Worm (Caenorhabditis elegans): Measurements from ENCODE around the gene Y76B12C.8.

The Y76B12C.8 gene

DNA sequence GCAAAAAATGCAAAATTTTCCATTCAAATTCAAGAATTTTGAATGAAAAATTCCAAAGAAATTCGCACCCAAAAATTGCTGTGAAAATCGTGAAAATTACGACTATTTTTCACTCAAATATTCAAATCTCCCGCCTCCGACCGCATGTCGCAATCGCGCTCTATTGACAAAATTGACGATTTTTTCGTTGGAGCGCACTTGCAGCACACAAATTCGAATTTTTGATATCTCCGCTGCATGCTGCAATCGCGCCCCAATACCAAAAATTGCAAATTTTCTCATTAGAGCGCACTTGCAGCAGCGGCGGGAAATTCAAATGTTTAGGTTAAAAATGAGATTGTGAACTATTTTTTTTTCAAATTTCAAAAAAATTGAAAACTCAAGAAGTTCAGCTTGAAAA lies 18.0 kb downstream of the Y76B12C.8 start:
- TF ChIP-seq klf-2 (GFP tag; conservative IDR thresholded peaks at IDR 0.05) = no peak
- TF ChIP-seq flt-1 (GFP tag; IDR thresholded peaks at IDR 0.05) = no peak
- TF ChIP-seq cog-1 (tag; optimal IDR thresholded peaks at IDR 0.05) = no peak
- TF ChIP-seq ztf-29 (GFP tag; IDR thresholded peaks at IDR 0.05) = no peak

DNA sequence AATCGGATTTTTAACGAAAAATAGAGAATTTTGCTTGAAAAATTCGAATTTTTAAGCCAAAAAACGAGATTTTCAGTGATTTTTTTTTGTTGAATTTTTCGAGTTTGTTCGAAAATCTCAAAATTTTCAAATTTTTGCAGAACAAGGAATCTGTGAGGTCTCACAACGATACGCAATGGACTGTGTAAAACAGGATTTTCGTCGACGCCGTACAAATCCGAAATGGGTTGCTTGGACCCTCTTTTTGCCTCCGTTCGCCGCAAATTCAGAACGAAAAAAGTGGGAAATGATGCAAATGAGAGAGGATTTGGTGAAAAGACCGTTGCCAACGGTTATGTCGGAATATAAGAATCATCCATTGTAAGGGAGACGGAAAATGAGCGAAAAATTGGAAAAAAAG lies 22.5 kb downstream of the Y76B12C.8 start:
- TF ChIP-seq ztf-23 (GFP tag; IDR thresholded peaks at IDR 0.05) (no peak), flt-1 (GFP tag; IDR thresholded peaks at IDR 0.05) (no peak), ref-1 (GFP tag; conservative IDR thresholded peaks at IDR 0.05) (no peak), klf-2 (GFP tag; conservative IDR thresholded peaks at IDR 0.05) (no peak), med-1 (GFP tag; optimal IDR thresholded peaks at IDR 0.05; ENCODE audit: insufficient read depth) (no peak), tab-1 (GFP tag; IDR thresholded peaks at IDR 0.05) (no peak), cog-1 (tag; optimal IDR thresholded peaks at IDR 0.05) (no peak), ztf-29 (GFP tag; IDR thresholded peaks at IDR 0.05) (no peak), T22C8.4 (GFP tag; IDR thresholded peaks at IDR 0.05) (no peak)

DNA sequence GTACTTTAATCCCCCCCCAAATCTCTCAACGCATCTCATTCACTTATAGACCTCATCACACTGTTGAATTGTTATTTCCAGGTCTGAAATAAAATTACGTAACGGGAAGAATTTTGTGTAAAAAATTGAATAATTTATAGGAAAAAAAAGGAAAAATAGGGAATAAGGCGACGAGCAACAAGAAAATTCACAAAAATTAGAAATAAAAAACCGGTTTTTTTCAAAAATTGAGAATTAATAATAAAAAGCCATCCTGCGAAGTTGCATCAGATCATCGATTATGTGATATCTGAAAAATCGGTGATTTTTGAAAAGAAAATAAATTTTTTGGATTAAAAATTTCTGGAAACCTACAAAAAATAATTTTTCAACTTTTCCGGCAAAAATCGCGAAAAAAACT lies 29.1 kb downstream of the Y76B12C.8 start:
- TF ChIP-seq tab-1 (GFP tag; IDR thresholded peaks at IDR 0.05) (no peak), T22C8.4 (GFP tag; IDR thresholded peaks at IDR 0.05) (no peak), med-1 (GFP tag; optimal IDR thresholded peaks at IDR 0.05; ENCODE audit: insufficient read depth) (no peak), ztf-23 (GFP tag; IDR thresholded peaks at IDR 0.05) (no peak), cog-1 (tag; optimal IDR thresholded peaks at IDR 0.05) (no peak), ztf-29 (GFP tag; IDR thresholded peaks at IDR 0.05) (no peak), klf-2 (GFP tag; conservative IDR thresholded peaks at IDR 0.05) (no peak), flt-1 (GFP tag; IDR thresholded peaks at IDR 0.05) (no peak), ref-1 (GFP tag; conservative IDR thresholded peaks at IDR 0.05) (no peak)

All from whole organism, midembryonic.